Worm (Caenorhabditis elegans): Measurements from ENCODE around the gene str-88.

ce11 chrV:15367770-15368169 is 15.9 kb downstream of the str-88 start:
- TF ChIP-seq nhr-28 (tag; optimal IDR thresholded peaks at IDR 0.05), result no peak
- TF ChIP-seq nhr-12 (tag; optimal IDR thresholded peaks at IDR 0.05), result no peak

Measured in whole organism, mixed stage, embryonic.